Worm (Caenorhabditis elegans) whole organism, midembryonic: ENCODE data around the gene ZK896.1.

ENCODE experiments used
- T22C8.4 ChIP-seq: fragments of 200-800 bp; sonication (Bioruptor generic); IDR thresholded peaks from 2 replicates; pipeline ENCODE4 v1.3.6; 2022; ENCODE audit warnings: missing genetic modification characterization, missing compliant biosample characterization
- cog-1 ChIP-seq: sonication (generic microtip); optimal IDR thresholded peaks from 2 replicates; lab custom pipeline; 2016; ENCODE audit warnings: missing genetic modification characterization, missing compliant biosample characterization
- flt-1 ChIP-seq: fragments of 200-800 bp; sonication (Bioruptor generic); IDR thresholded peaks from 2 replicates; pipeline ENCODE4 v1.3.6; 2022; ENCODE audit warnings: missing genetic modification characterization, missing compliant biosample characterization
- klf-2 ChIP-seq: fragments of 200-800 bp; sonication (Bioruptor generic); conservative IDR thresholded peaks from 2 replicates; pipeline ENCODE4 v1.3.6; 2022; ENCODE audit warnings: missing genetic modification reagents, missing genetic modification characterization, missing compliant biosample characterization
- ref-1 ChIP-seq: fragments of 200-800 bp; sonication (Bioruptor generic); conservative IDR thresholded peaks from 2 replicates; pipeline ENCODE4 v1.3.6; 2022; ENCODE audit warnings: missing genetic modification reagents, missing genetic modification characterization, missing compliant biosample characterization
- tab-1 ChIP-seq: fragments of 200-800 bp; sonication (Bioruptor generic); IDR thresholded peaks from 2 replicates; pipeline ENCODE4 v1.3.6; 2022; ENCODE audit warnings: missing genetic modification characterization, missing compliant biosample characterization
- ztf-23 ChIP-seq: fragments of 200-800 bp; sonication (Bioruptor generic); IDR thresholded peaks from 2 replicates; pipeline ENCODE4 v1.3.6; 2022; ENCODE audit warnings: missing genetic modification reagents, missing genetic modification characterization, missing compliant biosample characterization
- ztf-29 ChIP-seq: fragments of 200-800 bp; sonication (Bioruptor generic); IDR thresholded peaks from 2 replicates; pipeline ENCODE4 v1.3.6; 2022; ENCODE audit warnings: missing genetic modification reagents, missing genetic modification characterization, missing compliant biosample characterization

- no peak for TF ChIP-seq tab-1 (GFP tag; lab: Robert Waterston, UW)
- TF ChIP-seq klf-2 = no peak
- no peak for TF ChIP-seq ref-1 (GFP tag; lab: Robert Waterston, UW)
- no peak for TF ChIP-seq ztf-23 (GFP tag; lab: Robert Waterston, UW)
- TF ChIP-seq flt-1 (GFP tag; lab: Robert Waterston, UW) = no peak
- no peak for TF ChIP-seq ztf-29 (GFP tag; lab: Robert Waterston, UW)
- TF ChIP-seq cog-1 = no peak
- no peak for TF ChIP-seq T22C8.4 (GFP tag; lab: Robert Waterston, UW)
Measured at ce11 chrIV:12924332-12924731, 49.2 kb upstream of the ZK896.1 start, which contains the start of gene srlf-4.
